Fruit fly (Drosophila melanogaster) S2 (cell line): ENCODE data around the gene lic.

ENCODE experiments used
- CG8478 ChIP-seq: fragments of >200 bp; optimal IDR thresholded peaks from 2 replicates; lab custom pipeline; 2018
- CTCF ChIP-seq, 2 experiments: fragments of >200 bp; optimal IDR thresholded peaks; 2 replicates each; lab custom pipeline; 2018

The lic gene

dm6 chrX:13090656-13091261 is at the start of gene lic:
TSS of gene lic (plus strand) at chrX:13091145.
- TF ChIP-seq CG8478 = no peak
- TF ChIP-seq CTCF (optimal IDR thresholded peaks at IDR 0.05; lab: Kevin White, UChicago) = no peak

- TF ChIP-seq CG8478 (no peak), CTCF (optimal IDR thresholded peaks at IDR 0.05; lab: Kevin White, UChicago) (no peak)
Measured at dm6 chrX:13055228-13055627, 35.7 kb upstream of the lic start, which contains the start of gene CG12715. TSS of gene CG12715 (minus strand) at chrX:13055328.

- TF ChIP-seq CTCF (optimal IDR thresholded peaks at IDR 0.05; lab: Kevin White, UChicago) (no peak), CG8478 (no peak)
Measured at dm6 chrX:13087333-13087828, 3.6 kb upstream of the lic start.

dm6 chrX:13088025-13088805 is 2.7 kb upstream of the lic start:
- TF ChIP-seq CTCF (optimal IDR thresholded peaks at IDR 0.05; lab: Kevin White, UChicago) (no peak), CG8478 (no peak)

- no peak for TF ChIP-seq CG8478
- TF ChIP-seq CTCF (optimal IDR thresholded peaks at IDR 0.05; lab: Kevin White, UChicago) = no peak
Measured at dm6 chrX:13089375-13089774, 1.6 kb upstream of the lic start.

- TF ChIP-seq CTCF (optimal IDR thresholded peaks at IDR 0.05; lab: Kevin White, UChicago) = no peak
- TF ChIP-seq CG8478 = no peak
Measured at dm6 chrX:13089920-13090655, 857 bp upstream of the lic start, which contains the start of gene hep. TSS of gene hep (minus strand) at chrX:13090434.

- TF ChIP-seq CG8478 = no peak
- no peak for TF ChIP-seq CTCF (optimal IDR thresholded peaks at IDR 0.05; lab: Kevin White, UChicago)
Measured at dm6 chrX:13091859-13092258, 914 bp downstream of the lic start.

- TF ChIP-seq CTCF (optimal IDR thresholded peaks at IDR 0.05; lab: Kevin White, UChicago) = no peak
- TF ChIP-seq CG8478 = no peak
Measured at dm6 chrX:13094085-13094764, 3.3 kb downstream of the lic start, which contains the start of gene CG2200. TSS of gene CG2200 (plus strand) at chrX:13094299.

- no peak for TF ChIP-seq CTCF (optimal IDR thresholded peaks at IDR 0.05; lab: Kevin White, UChicago)
- no peak for TF ChIP-seq CG8478
Measured at dm6 chrX:13099919-13100318, 9.0 kb downstream of the lic start.

- no peak for TF ChIP-seq CG8478
- TF ChIP-seq CTCF (optimal IDR thresholded peaks at IDR 0.05; lab: Kevin White, UChicago) = no peak
Measured at dm6 chrX:13101817-13102216, 10.9 kb downstream of the lic start.

dm6 chrX:13104571-13104970 is 13.6 kb downstream of the lic start:
- no peak for TF ChIP-seq CG8478

- TF ChIP-seq CG8478 (no peak), CTCF (optimal IDR thresholded peaks at IDR 0.05; lab: Kevin White, UChicago) (no peak)
Measured at dm6 chrX:13105220-13105619, 14.3 kb downstream of the lic start.

dm6 chrX:13108144-13108824 is 17.3 kb downstream of the lic start, which contains the start of gene Fer3HCH:
TSS of gene Fer3HCH (minus strand) at chrX:13108194.
- TF ChIP-seq CTCF (optimal IDR thresholded peaks at IDR 0.05; lab: Kevin White, UChicago) = no peak

dm6 chrX:13109583-13110126 is 18.7 kb downstream of the lic start:
- TF ChIP-seq CG8478 = no peak
- TF ChIP-seq CTCF (optimal IDR thresholded peaks at IDR 0.05; lab: Kevin White, UChicago) = no peak
